Worm (Caenorhabditis elegans) whole organism, mixed stage, embryonic: ENCODE data around the gene C36B7.5.
A peak's percentile ranks its signal among the peaks of the same experiment; 100 is the strongest.

Experiments used
- bed-3 ChIP-seq: fragments of 200-800 bp; sonication (Bioruptor generic); optimal IDR thresholded peaks from 3 replicates; lab custom pipeline; 2018; ENCODE audit warnings: mild to moderate bottlenecking, missing genetic modification characterization, moderate library complexity, missing compliant biosample characterization
- blmp-1 ChIP-seq: fragments of 150-350 bp; optimal IDR thresholded peaks from 2 replicates; lab custom pipeline; 2014; ENCODE audit warnings: missing biosample characterization, missing genetic modification characterization
- ceh-39 ChIP-seq: fragments of 150-350 bp; optimal IDR thresholded peaks from 2 replicates; lab custom pipeline; 2014; ENCODE audit warnings: missing biosample characterization, missing genetic modification characterization
- ceh-43 ChIP-seq: fragments of 200-800 bp; sonication (Bioruptor generic); optimal IDR thresholded peaks from 2 replicates; lab custom pipeline; 2018; ENCODE audit warnings: mild to moderate bottlenecking, missing genetic modification characterization, moderate library complexity, missing compliant biosample characterization
- ceh-83 ChIP-seq: fragments of 200-800 bp; sonication (Bioruptor generic); optimal IDR thresholded peaks from 2 replicates; lab custom pipeline; 2018; ENCODE audit warnings: mild to moderate bottlenecking, missing genetic modification characterization, missing compliant biosample characterization
- ces-1 ChIP-seq: fragments of 150-350 bp; optimal IDR thresholded peaks from 2 replicates; lab custom pipeline; 2014; ENCODE audit warnings: missing biosample characterization, missing genetic modification reagents, missing genetic modification characterization
- cnd-1 ChIP-seq: fragments of 200-800 bp; sonication (Bioruptor generic); optimal IDR thresholded peaks from 2 replicates; lab custom pipeline; 2018; ENCODE audit warnings: mild to moderate bottlenecking, missing genetic modification characterization, missing compliant biosample characterization
- drap-1 ChIP-seq: fragments of 200-800 bp; sonication (Bioruptor generic); optimal IDR thresholded peaks from 3 replicates; lab custom pipeline; 2018; ENCODE audit warnings: mild to moderate bottlenecking, missing genetic modification characterization, missing compliant biosample characterization
- elt-1 ChIP-seq: sonication (generic microtip); optimal IDR thresholded peaks from 2 replicates; lab custom pipeline; 2017; ENCODE audit warnings: missing genetic modification characterization, mild to moderate bottlenecking, missing compliant biosample characterization, antibody characterized with exemption, moderate library complexity, borderline replicate concordance; ENCODE audit not compliant: insufficient read depth
- elt-3 ChIP-seq: fragments of 150-350 bp; optimal IDR thresholded peaks from 2 replicates; lab custom pipeline; 2014; ENCODE audit warnings: missing biosample characterization, missing genetic modification characterization
- flh-1 ChIP-seq: fragments of 200-800 bp; sonication (Bioruptor generic); optimal IDR thresholded peaks from 2 replicates; lab custom pipeline; 2018; ENCODE audit warnings: mild to moderate bottlenecking, missing genetic modification characterization, moderate library complexity, missing compliant biosample characterization
- ham-2 ChIP-seq: fragments of 200-800 bp; sonication (Bioruptor generic); optimal IDR thresholded peaks from 2 replicates; lab custom pipeline; 2018; ENCODE audit warnings: mild to moderate bottlenecking, missing genetic modification characterization, missing compliant biosample characterization
- hlh-1 ChIP-seq: fragments of 150-350 bp; optimal IDR thresholded peaks from 2 replicates; lab custom pipeline; 2014; ENCODE audit warnings: missing biosample characterization, missing genetic modification reagents, missing genetic modification characterization
- lin-13 ChIP-seq: fragments of 150-350 bp; optimal IDR thresholded peaks from 2 replicates; lab custom pipeline; 2014; ENCODE audit warnings: missing biosample characterization, missing genetic modification characterization
- lin-32 ChIP-seq: fragments of 200-800 bp; sonication (Bioruptor generic); optimal IDR thresholded peaks from 2 replicates; lab custom pipeline; 2018; ENCODE audit warnings: mild to moderate bottlenecking, missing genetic modification characterization, missing compliant biosample characterization
- lsy-2 ChIP-seq: fragments of 150-350 bp; optimal IDR thresholded peaks from 2 replicates; lab custom pipeline; 2014; ENCODE audit warnings: missing biosample characterization, missing genetic modification characterization
- mab-5 ChIP-seq: fragments of 150-350 bp; optimal IDR thresholded peaks from 2 replicates; lab custom pipeline; 2014; ENCODE audit warnings: missing biosample characterization, missing genetic modification characterization
- mep-1 ChIP-seq: fragments of 150-350 bp; optimal IDR thresholded peaks from 2 replicates; lab custom pipeline; 2017; ENCODE audit warnings: missing biosample characterization, missing genetic modification reagents, missing genetic modification characterization, inconsistent platforms
- mls-2 ChIP-seq: sonication (generic microtip); optimal IDR thresholded peaks from 2 replicates; lab custom pipeline; 2016; ENCODE audit warnings: mild to moderate bottlenecking, missing genetic modification characterization, moderate library complexity, missing compliant biosample characterization
- nhr-12 ChIP-seq: fragments of 150-350 bp; optimal IDR thresholded peaks from 2 replicates; lab custom pipeline; 2014; ENCODE audit warnings: missing biosample characterization, missing genetic modification characterization
- nhr-2 ChIP-seq: fragments of 150-350 bp; optimal IDR thresholded peaks from 2 replicates; lab custom pipeline; 2014; ENCODE audit warnings: missing biosample characterization, missing genetic modification characterization
- nhr-237 ChIP-seq: fragments of 150-350 bp; optimal IDR thresholded peaks from 2 replicates; lab custom pipeline; 2014; ENCODE audit warnings: missing biosample characterization, missing genetic modification characterization
- nhr-28 ChIP-seq: fragments of 150-350 bp; optimal IDR thresholded peaks from 2 replicates; lab custom pipeline; 2014; ENCODE audit warnings: missing biosample characterization, missing genetic modification characterization
- nhr-76 ChIP-seq: sonication (generic microtip); optimal IDR thresholded peaks from 2 replicates; lab custom pipeline; 2017; ENCODE audit warnings: missing biosample characterization, missing genetic modification characterization
- pha-4 ChIP-seq: fragments of 150-350 bp; optimal IDR thresholded peaks from 2 replicates; lab custom pipeline; 2018; ENCODE audit warnings: missing biosample characterization, missing genetic modification reagents, missing genetic modification characterization
- sem-2 ChIP-seq: fragments of 200-800 bp; sonication (Bioruptor generic); optimal IDR thresholded peaks from 2 replicates; lab custom pipeline; 2018; ENCODE audit warnings: mild to moderate bottlenecking, missing genetic modification characterization, missing compliant biosample characterization
- snpc-4 ChIP-seq: fragments of 150-350 bp; optimal IDR thresholded peaks from 2 replicates; lab custom pipeline; 2014; ENCODE audit warnings: missing biosample characterization, missing genetic modification characterization
- sptf-1 ChIP-seq: sonication (generic microtip); optimal IDR thresholded peaks from 2 replicates; lab custom pipeline; 2017; ENCODE audit warnings: mild to moderate bottlenecking, missing genetic modification characterization, moderate library complexity, missing compliant biosample characterization
- tbx-8 ChIP-seq: fragments of 200-800 bp; sonication (Bioruptor generic); optimal IDR thresholded peaks from 2 replicates; lab custom pipeline; 2018; ENCODE audit warnings: mild to moderate bottlenecking, missing genetic modification characterization, moderate library complexity, missing compliant biosample characterization
- unc-39 ChIP-seq: fragments of 150-350 bp; optimal IDR thresholded peaks from 2 replicates; lab custom pipeline; 2014; ENCODE audit warnings: missing biosample characterization, missing genetic modification characterization
- unc-62 ChIP-seq: fragments of 150-350 bp; optimal IDR thresholded peaks from 2 replicates; lab custom pipeline; 2014; ENCODE audit warnings: missing biosample characterization, missing genetic modification reagents, missing genetic modification characterization
- ztf-11 ChIP-seq: fragments of 150-350 bp; optimal IDR thresholded peaks from 2 replicates; lab custom pipeline; 2014; ENCODE audit warnings: missing biosample characterization, missing genetic modification characterization

Gene C36B7.5

ce11 chrX:7112589-7112988 is 16.3 kb upstream of the C36B7.5 start, which contains the start of gene C36B7.1:
TSS of gene C36B7.1 (plus strand) at chrX:7112889.
- TF ChIP-seq sptf-1 (tag; lab: Kevin White, UChicago) (no peak), mab-5 (tag; lab: Kevin White, UChicago) (no peak), ceh-39 (tag; lab: Kevin White, UChicago) (no peak), cnd-1 (tag; lab: Kevin White, UChicago) (no peak), bed-3 (GFP tag; lab: Kevin White, UChicago) (no peak), lin-13 (tag; lab: Kevin White, UChicago) (no peak), flh-1 (GFP tag; lab: Kevin White, UChicago) (no peak), nhr-237 (no peak), snpc-4 (tag; lab: Kevin White, UChicago) (no peak), elt-1 (tag; lab: Kevin White, UChicago) (no peak), ztf-11 (tag; lab: Kevin White, UChicago) (no peak), ceh-43 (GFP tag; lab: Kevin White, UChicago) (no peak), nhr-2 (no peak), nhr-28 (tag; lab: Kevin White, UChicago) (no peak), lsy-2 (tag; lab: Kevin White, UChicago) (no peak), tbx-8 (GFP tag; lab: Kevin White, UChicago) (no peak), nhr-12 (tag; lab: Kevin White, UChicago) (no peak), pha-4 (tag; lab: Kevin White, UChicago) (no peak)

ce11 chrX:7106103-7106502 is 9.9 kb upstream of the C36B7.5 start, which contains the start of gene C36B7.2:
TSS of gene C36B7.2 (plus strand) at chrX:7106403.
- TF ChIP-seq nhr-28 (tag; lab: Kevin White, UChicago), result no peak
- no peak for TF ChIP-seq drap-1 (GFP tag; lab: Kevin White, UChicago)
- TF ChIP-seq nhr-76 (tag; lab: Kevin White, UChicago), result no peak
- no peak for TF ChIP-seq pha-4 (tag; lab: Kevin White, UChicago)
- no peak for TF ChIP-seq bed-3 (GFP tag; lab: Kevin White, UChicago)

DNA sequence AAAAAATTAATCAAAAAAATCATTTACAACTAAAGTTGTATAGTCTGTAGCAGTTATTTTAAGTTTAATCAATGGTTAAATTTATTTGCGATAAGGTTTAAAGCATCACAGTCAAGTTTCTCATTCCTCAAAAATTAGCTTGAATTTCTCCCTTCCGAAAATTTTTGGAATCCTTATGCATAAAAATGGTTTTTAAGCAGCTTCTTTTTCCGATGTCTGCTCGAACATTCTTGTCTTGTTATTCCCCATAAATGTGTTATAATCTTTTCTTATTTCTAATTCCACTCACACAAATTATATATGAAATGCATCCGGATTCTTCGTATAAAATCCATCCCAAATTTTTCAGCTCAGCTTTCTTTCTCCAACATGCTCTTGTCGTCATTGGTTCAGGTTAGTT is 5.2 kb upstream of the C36B7.5 start, which contains the start of gene C36B7.3:
TSS of gene C36B7.3 (plus strand) at position 301 of the 400 bp plus-strand sequence.
- no peak for TF ChIP-seq blmp-1 (tag; lab: Kevin White, UChicago)

- no peak for TF ChIP-seq nhr-28 (tag; lab: Kevin White, UChicago)
- no peak for TF ChIP-seq flh-1 (GFP tag; lab: Kevin White, UChicago)
- TF ChIP-seq ztf-11 (tag; lab: Kevin White, UChicago), result no peak
- no peak for TF ChIP-seq mab-5 (tag; lab: Kevin White, UChicago)
- no peak for TF ChIP-seq lsy-2 (tag; lab: Kevin White, UChicago)
- TF ChIP-seq bed-3 (GFP tag; lab: Kevin White, UChicago), result no peak
- TF ChIP-seq ceh-43 (GFP tag; lab: Kevin White, UChicago), result no peak
- no peak for TF ChIP-seq cnd-1 (tag; lab: Kevin White, UChicago)
- no peak for TF ChIP-seq ceh-83 (GFP tag; lab: Kevin White, UChicago)
- TF ChIP-seq ces-1 (GFP tag; lab: Kevin White, UChicago), result no peak
- TF ChIP-seq mls-2 (tag; lab: Kevin White, UChicago), result no peak
- no peak for TF ChIP-seq unc-62 (GFP tag; lab: Kevin White, UChicago)
- peak; percentile 41 for TF ChIP-seq lin-13 (tag; lab: Kevin White, UChicago)
- no peak for TF ChIP-seq lin-32 (GFP tag; lab: Kevin White, UChicago)
- no peak for TF ChIP-seq unc-39 (tag; lab: Kevin White, UChicago)
- no peak for TF ChIP-seq nhr-12 (tag; lab: Kevin White, UChicago)
- no peak for TF ChIP-seq sptf-1 (tag; lab: Kevin White, UChicago)
- peak; percentile 42 for TF ChIP-seq ceh-39 (tag; lab: Kevin White, UChicago)
- no peak for TF ChIP-seq tbx-8 (GFP tag; lab: Kevin White, UChicago)
- no peak for TF ChIP-seq nhr-237
- TF ChIP-seq pha-4 (tag; lab: Kevin White, UChicago), result no peak
- peak; percentile 50 for TF ChIP-seq nhr-2
- peak; percentile 43 for TF ChIP-seq hlh-1 (tag; lab: Kevin White, UChicago)
- TF ChIP-seq mep-1 (tag; lab: Kevin White, UChicago), result peak; percentile 58
- TF ChIP-seq ham-2 (GFP tag; lab: Kevin White, UChicago), result no peak
- TF ChIP-seq elt-3 (tag; lab: Kevin White, UChicago), result no peak
- TF ChIP-seq elt-1 (tag; lab: Kevin White, UChicago), result peak; percentile 20
- TF ChIP-seq sem-2, result no peak
Observed at ce11 chrX:7100290-7100689, 4.0 kb upstream of the C36B7.5 start, which contains the start of gene C36B7.6. TSS of gene C36B7.6 (minus strand) at chrX:7100338.
